Fruit fly (Drosophila melanogaster): ENCODE measurements around the gene CG15646.

The CG15646 gene

DNA sequence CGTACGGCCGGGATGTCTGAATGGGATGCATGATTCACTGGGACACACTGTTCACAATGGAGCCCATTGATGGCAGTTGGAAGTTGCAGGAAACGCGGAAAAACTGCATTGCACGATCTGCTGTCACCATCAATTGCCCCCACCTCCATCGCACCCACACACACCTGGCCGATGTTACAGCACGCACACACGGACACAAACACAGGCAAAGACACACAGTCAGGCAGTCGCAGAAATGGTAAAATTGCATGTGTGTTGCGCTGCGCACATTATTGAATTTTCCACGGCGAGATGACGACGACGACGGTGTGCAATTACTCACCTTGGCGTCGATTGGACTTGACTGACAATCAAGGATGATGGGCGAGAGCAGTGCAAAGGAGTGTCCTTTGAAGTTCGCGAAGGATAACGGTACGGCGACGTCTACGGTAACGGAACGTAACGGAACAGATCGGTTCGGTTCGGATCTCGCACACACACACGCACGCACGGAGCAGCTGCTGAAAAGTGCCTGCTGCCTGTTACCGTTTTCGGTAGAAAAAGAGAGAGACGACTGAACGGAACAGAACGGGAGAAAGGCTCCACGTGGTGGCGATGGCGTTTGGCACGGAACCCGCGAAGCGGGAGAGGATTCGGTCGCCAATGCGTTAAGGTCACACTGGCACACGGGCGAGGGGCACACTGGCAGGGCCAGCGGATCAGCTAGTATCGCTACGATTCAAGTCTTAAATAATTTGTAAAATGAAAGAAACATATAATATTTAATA is 39.3 kb upstream of the CG15646 start, which contains the start of the genes CG9281 and CG15601 (continued):
- TF ChIP-seq Fer1 (GFP tag; optimal IDR thresholded peaks at IDR 0.05) (no peak), Med (GFP tag) (peak; percentile 80), Nf-YC (tag; optimal IDR thresholded peaks at IDR 0.05) (peak; percentile 24), ssp (GFP tag; IDR thresholded peaks at IDR 0.05) (no peak), crol (GFP tag; IDR thresholded peaks at IDR 0.05) (no peak), nmo (GFP tag; optimal IDR thresholded peaks at IDR 0.05) (peak; percentile 42), Sin3A (optimal IDR thresholded peaks at IDR 0.05) (peak; percentile 23), Dref (GFP tag; IDR thresholded peaks at IDR 0.05) (peak; percentile 50), Xbp1 (GFP tag; optimal IDR thresholded peaks at IDR 0.05) (peak; percentile 8), insv (GFP tag; optimal IDR thresholded peaks at IDR 0.05) (peak in 1 of 2 experiments; percentile 33), Adf1 (GFP tag; IDR thresholded peaks at IDR 0.05) (0 out of 2 replicates have a peak, but pooled peaks have one; percentile 13), Opbp (GFP tag; IDR thresholded peaks at IDR 0.05; ENCODE audit: partially characterized antibody) (peak; percentile 52; the same call in 2 of the 3 replicates), CG17829 (tag; optimal IDR thresholded peaks at IDR 0.05) (peak; percentile 21), CG17612 (GFP tag; IDR thresholded peaks at IDR 0.05) (no peak), CG33213 (GFP tag; optimal IDR thresholded peaks at IDR 0.05) (peak; percentile 10), pros (GFP tag; optimal IDR thresholded peaks at IDR 0.05) (no peak), Bdp1 (GFP tag; optimal IDR thresholded peaks at IDR 0.05) (no peak), CG2889 (GFP tag; IDR thresholded peaks at IDR 0.05) (no peak), Ets65A (GFP tag) (peak; percentile 32), grau (tag; optimal IDR thresholded peaks at IDR 0.05) (peak; percentile 7), seq (GFP tag; IDR thresholded peaks at IDR 0.05) (0 out of 2 replicates have a peak, but pooled peaks have one; percentile 7), CG11456 (GFP tag; IDR thresholded peaks at IDR 0.05) (0 out of 3 replicates have a peak, but pooled peaks have one; percentile 24), mam (GFP tag; optimal IDR thresholded peaks at IDR 0.05) (no peak), CG34224 (GFP tag; IDR thresholded peaks at IDR 0.05; ENCODE audit: partially characterized antibody) (no peak), Myb (GFP tag; optimal IDR thresholded peaks at IDR 0.05) (peak; percentile 11), Asciz (GFP tag; optimal IDR thresholded peaks at IDR 0.05) (no peak), MBD-R2 (GFP tag; IDR thresholded peaks at IDR 0.05) (peak; percentile 14; the same call in 1 of the 2 replicates), esg (GFP tag; conservative IDR thresholded peaks at IDR 0.05) (no peak), CG13424 (tag; optimal IDR thresholded peaks at IDR 0.05) (no peak), CG11085 (GFP tag; IDR thresholded peaks at IDR 0.05) (no peak), Hr3 (GFP tag; optimal IDR thresholded peaks at IDR 0.05) (no peak), Dfd (GFP tag; optimal IDR thresholded peaks at IDR 0.05) (no peak), CG13894 (tag; optimal IDR thresholded peaks at IDR 0.05) (no peak), fd64A (GFP tag; optimal IDR thresholded peaks at IDR 0.05) (no peak), NfI (GFP tag; optimal IDR thresholded peaks at IDR 0.05) (no peak), CG12071 (GFP tag; optimal IDR thresholded peaks at IDR 0.05) (no peak), ara (GFP tag; IDR thresholded peaks at IDR 0.05) (no peak), CG13287 (GFP tag; IDR thresholded peaks at IDR 0.05; ENCODE audit: partially characterized antibody) (peak; percentile 20; the same call in 1 of the 2 replicates), caup (GFP tag; optimal IDR thresholded peaks at IDR 0.05; ENCODE audit: severe bottlenecking) (peak; percentile 39), ase (GFP tag; IDR thresholded peaks at IDR 0.05) (no peak), bcd (GFP tag; optimal IDR thresholded peaks at IDR 0.05) (no peak), so (GFP tag; IDR thresholded peaks at IDR 0.05) (no peak), HLHmδ (GFP tag; optimal IDR thresholded peaks at IDR 0.05) (peak; percentile 64), Rx (GFP tag; IDR thresholded peaks at IDR 0.05) (no peak), sna (GFP tag; IDR thresholded peaks at IDR 0.05; ENCODE audit: partially characterized antibody) (peak; percentile 31; the same call in 1 of the 2 replicates), abd-A (tag; optimal IDR thresholded peaks at IDR 0.05) (no peak), grn (GFP tag; optimal IDR thresholded peaks at IDR 0.05) (no peak), Lim3 (GFP tag; IDR thresholded peaks at IDR 0.05) (no peak), CG17912 (GFP tag; optimal IDR thresholded peaks at IDR 0.05) (no peak)

Data from whole organism, embryonic.